Fruit fly (Drosophila melanogaster) ovary, adult (tissue): ENCODE data around the gene gw.

Experiments used
- CG17801 ChIP-seq: fragments of 200-800 bp; optimal IDR thresholded peaks from 2 replicates; lab custom pipeline; 2019; ENCODE audit warnings: missing biosample characterization, mild to moderate bottlenecking, missing genetic modification characterization, moderate library complexity; ENCODE audit not compliant: partially characterized antibody

gw gene

DNA sequence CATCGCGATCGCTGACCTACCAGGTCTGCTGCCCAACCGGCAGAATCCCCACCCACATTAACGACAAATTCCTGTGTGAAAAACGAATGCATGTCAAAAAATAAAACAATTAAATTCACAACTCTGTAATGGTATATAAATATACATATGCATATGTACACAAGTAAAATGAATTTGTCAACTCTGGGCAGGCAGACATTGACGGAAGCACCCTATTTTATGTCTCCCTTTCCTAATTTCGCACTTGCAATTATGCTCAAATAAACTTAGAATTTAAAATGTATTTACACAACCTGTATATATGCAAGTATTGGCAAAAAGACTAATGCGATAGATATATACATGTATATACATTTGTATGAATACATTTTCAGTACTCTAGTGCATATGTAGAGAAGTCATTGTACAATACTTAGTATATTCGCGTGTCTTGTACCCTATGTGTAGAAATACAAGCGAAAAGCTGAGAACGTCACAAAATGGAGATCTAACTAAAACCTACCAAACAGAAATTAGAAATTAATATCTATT is 1.3 kb downstream of the gw start:
- no peak for TF ChIP-seq CG17801 (GFP tag; lab: Kevin White, UChicago)

dm6 chr4:647388-647787 is 13.0 kb downstream of the gw start:
- TF ChIP-seq CG17801 (GFP tag; lab: Kevin White, UChicago): no peak

dm6 chr4:646414-647016 is 13.9 kb downstream of the gw start, which contains the start of gene Ekar:
TSS of gene Ekar (minus strand) at chr4:646556.
- TF ChIP-seq CG17801 (GFP tag; lab: Kevin White, UChicago): no peak

DNA sequence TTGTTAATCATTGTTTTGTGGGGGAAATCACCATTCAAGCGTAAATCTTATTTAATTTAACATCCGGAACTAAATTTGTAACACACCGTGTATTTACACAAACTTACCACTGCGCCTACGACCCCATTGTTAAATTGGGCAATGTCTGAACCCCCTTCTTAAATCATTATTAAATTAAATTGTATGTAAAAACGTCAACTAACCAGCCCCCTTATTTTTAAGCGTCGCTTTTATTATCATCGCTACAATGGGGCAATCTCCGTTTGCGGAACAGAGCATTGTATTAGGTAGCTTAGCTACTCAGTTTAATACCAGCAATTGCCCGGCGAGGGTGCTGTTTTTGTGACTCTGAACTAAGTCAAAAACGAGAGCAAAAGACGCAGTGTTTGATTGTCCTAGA is 31.0 kb downstream of the gw start, which contains the start of gene Gat:
Gene Gat (plus strand): TSS at position 301 of the 400 bp plus-strand sequence.
- TF ChIP-seq CG17801 (GFP tag; lab: Kevin White, UChicago): no peak

- no peak for TF ChIP-seq CG17801 (GFP tag; lab: Kevin White, UChicago)
Observed at dm6 chr4:625898-626644, 34.3 kb downstream of the gw start, which contains the start of gene mav. TSS of gene mav (minus strand) at chr4:626031.

dm6 chr4:610398-611319 is 49.7 kb downstream of the gw start, which contains the start of gene Eph:
TSS of gene Eph (plus strand) at chr4:610684.
- no peak for TF ChIP-seq CG17801 (GFP tag; lab: Kevin White, UChicago)

dm6 chr4:607498-607897 is 52.9 kb downstream of the gw start, which contains the start of gene onecut:
TSS of gene onecut (minus strand) at chr4:607649.
- TF ChIP-seq CG17801 (GFP tag; lab: Kevin White, UChicago): no peak
